Worm (Caenorhabditis elegans) whole organism, L1 larva: Measurements from ENCODE around the gene daf-10.

ENCODE experiments used
- C04F5.9 ChIP-seq: sonication (generic microtip); optimal IDR thresholded peaks from 2 replicates; lab custom pipeline; 2016; ENCODE audit warnings: missing genetic modification characterization, missing compliant biosample characterization
- C16A3.4 ChIP-seq: fragments of 150-350 bp; optimal IDR thresholded peaks from 2 replicates; lab custom pipeline; 2014; ENCODE audit warnings: missing biosample characterization, missing genetic modification characterization
- C34B4.2 ChIP-seq: sonication (generic microtip); optimal IDR thresholded peaks from 2 replicates; lab custom pipeline; 2017; ENCODE audit warnings: mild to moderate bottlenecking, missing genetic modification characterization, missing compliant biosample characterization
- Y116A8C.19 ChIP-seq: sonication (generic microtip); optimal IDR thresholded peaks from 2 replicates; lab custom pipeline; 2016; ENCODE audit warnings: missing compliant biosample characterization, missing genetic modification characterization, borderline replicate concordance
- aha-1 ChIP-seq: fragments of 150-350 bp; optimal IDR thresholded peaks from 2 replicates; lab custom pipeline; 2014; ENCODE audit warnings: missing biosample characterization, missing genetic modification characterization
- aly-2 ChIP-seq: fragments of 150-350 bp; optimal IDR thresholded peaks from 2 replicates; lab custom pipeline; 2014; ENCODE audit warnings: missing biosample characterization, missing genetic modification characterization
- ama-1 ChIP-seq: fragments of 150-350 bp; optimal IDR thresholded peaks from 2 replicates; lab custom pipeline; 2014
- blmp-1 ChIP-seq: fragments of 150-350 bp; optimal IDR thresholded peaks from 2 replicates; lab custom pipeline; 2014; ENCODE audit warnings: missing biosample characterization, missing genetic modification characterization
- ceh-63 ChIP-seq: fragments of 200-800 bp; sonication (Bioruptor generic); optimal IDR thresholded peaks from 2 replicates; lab custom pipeline; 2018; ENCODE audit warnings: mild to moderate bottlenecking, missing genetic modification characterization, missing compliant biosample characterization
- ceh-90 ChIP-seq: sonication (generic microtip); optimal IDR thresholded peaks from 2 replicates; lab custom pipeline; 2016; ENCODE audit warnings: missing genetic modification characterization, missing compliant biosample characterization
- ces-1 ChIP-seq: fragments of 150-350 bp; optimal IDR thresholded peaks from 2 replicates; lab custom pipeline; 2014; ENCODE audit warnings: missing biosample characterization, missing genetic modification reagents, missing genetic modification characterization
- dpl-1 ChIP-seq, 3 experiments: fragments of 150-350 bp in 2 of 3; sonication (generic microtip) in 1 of 3; optimal IDR thresholded peaks; 2 replicates each; lab custom pipeline; 2014 to 2017; ENCODE audit warnings: missing biosample characterization in 3 of 3, missing genetic modification characterization in 3 of 3, missing genetic modification reagents in 3 of 3
- egl-13 ChIP-seq: sonication (generic microtip); optimal IDR thresholded peaks from 2 replicates; lab custom pipeline; 2016; ENCODE audit warnings: missing genotype, missing genetic modification reagents, missing genetic modification characterization, missing compliant biosample characterization
- egl-27 ChIP-seq, 2 experiments: fragments of 150-350 bp in 1 of 2; sonication (generic microtip); optimal IDR thresholded peaks; 3 replicates each; lab custom pipeline; 2017 to 2018; ENCODE audit warnings: missing biosample characterization in 2 of 2, missing genetic modification characterization in 2 of 2, missing genetic modification reagents in 2 of 2
- elt-2 ChIP-seq: sonication (generic microtip); optimal IDR thresholded peaks from 2 replicates; lab custom pipeline; 2016; ENCODE audit warnings: missing genetic modification characterization, mild to moderate bottlenecking, inconsistent platforms, missing compliant biosample characterization, missing genetic modification reagents
- ets-5 ChIP-seq: fragments of 200-800 bp; sonication (Bioruptor generic); IDR thresholded peaks from 2 replicates; pipeline ENCODE4 v1.3.6; 2022; ENCODE audit warnings: missing genetic modification characterization, missing compliant biosample characterization
- fkh-10 ChIP-seq: sonication (generic microtip); optimal IDR thresholded peaks from 2 replicates; lab custom pipeline; 2017; ENCODE audit warnings: missing biosample characterization, missing genetic modification reagents, missing genetic modification characterization
- fkh-4 ChIP-seq: sonication (generic microtip); optimal IDR thresholded peaks from 2 replicates; lab custom pipeline; 2016; ENCODE audit warnings: missing compliant biosample characterization, missing genetic modification characterization, borderline replicate concordance
- fkh-8 ChIP-seq: sonication (generic microtip); optimal IDR thresholded peaks from 2 replicates; lab custom pipeline; 2016; ENCODE audit warnings: mild to moderate bottlenecking, missing genetic modification characterization, missing compliant biosample characterization
- fos-1 ChIP-seq: fragments of 150-350 bp; optimal IDR thresholded peaks from 2 replicates; lab custom pipeline; 2014; ENCODE audit warnings: missing biosample characterization, missing genetic modification characterization
- grh-1 ChIP-seq: fragments of 200-800 bp; sonication (Bioruptor generic); IDR thresholded peaks from 2 replicates; pipeline ENCODE4 v1.3.6; 2022; ENCODE audit warnings: missing genetic modification reagents, missing genetic modification characterization, missing compliant biosample characterization
- hpl-2 ChIP-seq: fragments of 150-350 bp; optimal IDR thresholded peaks from 2 replicates; lab custom pipeline; 2014; ENCODE audit warnings: missing biosample characterization, missing genetic modification reagents, missing genetic modification characterization
- irx-1 ChIP-seq: sonication (generic microtip); optimal IDR thresholded peaks from 2 replicates; lab custom pipeline; 2016; ENCODE audit warnings: missing genetic modification characterization, missing compliant biosample characterization
- isw-1 ChIP-seq: fragments of 200-800 bp; sonication (Bioruptor generic); IDR thresholded peaks from 2 replicates; pipeline ENCODE4 v1.3.6; 2022; ENCODE audit warnings: missing genetic modification characterization, missing compliant biosample characterization
- jun-1 ChIP-seq: fragments of 150-350 bp; optimal IDR thresholded peaks from 2 replicates; lab custom pipeline; 2014; ENCODE audit warnings: missing biosample characterization, missing genetic modification reagents, missing genetic modification characterization
- lin-39 ChIP-seq: fragments of 150-350 bp; optimal IDR thresholded peaks from 2 replicates; lab custom pipeline; 2014; ENCODE audit warnings: missing biosample characterization, missing genetic modification reagents, missing genetic modification characterization
- lir-3 ChIP-seq: sonication (generic microtip); optimal IDR thresholded peaks from 2 replicates; lab custom pipeline; 2016; ENCODE audit warnings: mild to moderate bottlenecking, missing genetic modification characterization, moderate library complexity, missing compliant biosample characterization; ENCODE audit not compliant: poor library complexity
- lsy-2 ChIP-seq, 2 experiments: fragments of 150-350 bp; optimal IDR thresholded peaks; 2 replicates each; lab custom pipeline; 2014; ENCODE audit warnings: missing biosample characterization in 2 of 2, missing genetic modification characterization in 2 of 2
- mab-9 ChIP-seq: fragments of 200-800 bp; sonication (Bioruptor generic); IDR thresholded peaks from 2 replicates; pipeline ENCODE4 v1.3.6; 2022; ENCODE audit warnings: missing genetic modification reagents, missing genetic modification characterization, missing compliant biosample characterization
- mef-2 ChIP-seq: fragments of 150-350 bp; optimal IDR thresholded peaks from 2 replicates; lab custom pipeline; 2014; ENCODE audit warnings: missing biosample characterization, missing genetic modification characterization
- mep-1 ChIP-seq: fragments of 150-350 bp; optimal IDR thresholded peaks from 2 replicates; lab custom pipeline; 2014; ENCODE audit warnings: missing biosample characterization, missing genetic modification characterization
- nhr-11 ChIP-seq: fragments of 150-350 bp; optimal IDR thresholded peaks from 2 replicates; lab custom pipeline; 2014; ENCODE audit warnings: missing biosample characterization, missing genetic modification characterization
- nhr-12 ChIP-seq: sonication (generic microtip); optimal IDR thresholded peaks from 2 replicates; lab custom pipeline; 2017; ENCODE audit warnings: missing biosample characterization, missing genetic modification characterization
- nhr-20 ChIP-seq: sonication (generic microtip); optimal IDR thresholded peaks from 2 replicates; lab custom pipeline; 2016; ENCODE audit warnings: mild to moderate bottlenecking, missing genetic modification characterization, missing compliant biosample characterization
- nhr-28 ChIP-seq: fragments of 150-350 bp; optimal IDR thresholded peaks from 2 replicates; lab custom pipeline; 2014; ENCODE audit warnings: missing biosample characterization, missing genetic modification characterization
- nhr-47 ChIP-seq: sonication (generic microtip); optimal IDR thresholded peaks from 2 replicates; lab custom pipeline; 2016; ENCODE audit warnings: mild to moderate bottlenecking, missing genetic modification characterization, moderate library complexity, missing compliant biosample characterization
- nhr-71 ChIP-seq: sonication (generic microtip); optimal IDR thresholded peaks from 2 replicates; lab custom pipeline; 2016; ENCODE audit warnings: mild to moderate bottlenecking, missing genetic modification characterization, moderate library complexity, missing compliant biosample characterization
- nhr-84 ChIP-seq: sonication (generic microtip); optimal IDR thresholded peaks from 2 replicates; lab custom pipeline; 2017; ENCODE audit warnings: missing biosample characterization, missing genetic modification characterization
- pag-3 ChIP-seq: sonication (generic microtip); optimal IDR thresholded peaks from 2 replicates; lab custom pipeline; 2017; ENCODE audit warnings: missing genetic modification characterization, mild to moderate bottlenecking, missing compliant biosample characterization, antibody characterized with exemption, borderline replicate concordance; ENCODE audit not compliant: insufficient read depth
- pax-3 ChIP-seq: fragments of 200-800 bp; sonication (Bioruptor generic); optimal IDR thresholded peaks from 2 replicates; lab custom pipeline; 2018; ENCODE audit warnings: mild to moderate bottlenecking, missing genetic modification characterization, moderate library complexity, missing compliant biosample characterization
- pqm-1 ChIP-seq: sonication (generic microtip); optimal IDR thresholded peaks from 3 replicates; lab custom pipeline; 2017; ENCODE audit warnings: missing biosample characterization, missing genetic modification characterization
- rnt-1 ChIP-seq: sonication (generic microtip); optimal IDR thresholded peaks from 2 replicates; lab custom pipeline; 2016; ENCODE audit warnings: mild to moderate bottlenecking, missing genetic modification characterization, moderate library complexity, missing compliant biosample characterization
- sox-4 ChIP-seq: sonication (generic microtip); optimal IDR thresholded peaks from 2 replicates; lab custom pipeline; 2016; ENCODE audit warnings: missing genetic modification characterization, missing compliant biosample characterization
- swsn-7 ChIP-seq: sonication (generic microtip); optimal IDR thresholded peaks from 2 replicates; lab custom pipeline; 2016; ENCODE audit warnings: missing genetic modification characterization, missing compliant biosample characterization
- tbx-2 ChIP-seq: sonication (generic microtip); optimal IDR thresholded peaks from 2 replicates; lab custom pipeline; 2016; ENCODE audit warnings: missing genetic modification characterization, missing compliant biosample characterization
- unc-62 ChIP-seq: fragments of 150-350 bp; optimal IDR thresholded peaks from 2 replicates; lab custom pipeline; 2014; ENCODE audit warnings: missing biosample characterization, missing genetic modification reagents, missing genetic modification characterization
- unc-86 ChIP-seq: sonication (generic microtip); optimal IDR thresholded peaks from 2 replicates; lab custom pipeline; 2016; ENCODE audit warnings: missing genetic modification characterization, missing compliant biosample characterization
- vab-15 ChIP-seq: sonication (generic microtip); optimal IDR thresholded peaks from 2 replicates; lab custom pipeline; 2017; ENCODE audit warnings: missing genotype, mild to moderate bottlenecking, missing genetic modification characterization, missing compliant biosample characterization
- xbp-1 ChIP-seq: sonication (generic microtip); optimal IDR thresholded peaks from 2 replicates; lab custom pipeline; 2016; ENCODE audit warnings: missing genetic modification characterization, missing compliant biosample characterization
- zip-4 ChIP-seq: fragments of 200-800 bp; sonication (Bioruptor generic); optimal IDR thresholded peaks from 2 replicates; lab custom pipeline; 2018; ENCODE audit warnings: mild to moderate bottlenecking, missing genetic modification characterization, moderate library complexity, missing compliant biosample characterization
- ztf-4 ChIP-seq: fragments of 150-350 bp; optimal IDR thresholded peaks from 2 replicates; lab custom pipeline; 2014; ENCODE audit warnings: missing biosample characterization, missing genetic modification characterization

daf-10 gene

DNA sequence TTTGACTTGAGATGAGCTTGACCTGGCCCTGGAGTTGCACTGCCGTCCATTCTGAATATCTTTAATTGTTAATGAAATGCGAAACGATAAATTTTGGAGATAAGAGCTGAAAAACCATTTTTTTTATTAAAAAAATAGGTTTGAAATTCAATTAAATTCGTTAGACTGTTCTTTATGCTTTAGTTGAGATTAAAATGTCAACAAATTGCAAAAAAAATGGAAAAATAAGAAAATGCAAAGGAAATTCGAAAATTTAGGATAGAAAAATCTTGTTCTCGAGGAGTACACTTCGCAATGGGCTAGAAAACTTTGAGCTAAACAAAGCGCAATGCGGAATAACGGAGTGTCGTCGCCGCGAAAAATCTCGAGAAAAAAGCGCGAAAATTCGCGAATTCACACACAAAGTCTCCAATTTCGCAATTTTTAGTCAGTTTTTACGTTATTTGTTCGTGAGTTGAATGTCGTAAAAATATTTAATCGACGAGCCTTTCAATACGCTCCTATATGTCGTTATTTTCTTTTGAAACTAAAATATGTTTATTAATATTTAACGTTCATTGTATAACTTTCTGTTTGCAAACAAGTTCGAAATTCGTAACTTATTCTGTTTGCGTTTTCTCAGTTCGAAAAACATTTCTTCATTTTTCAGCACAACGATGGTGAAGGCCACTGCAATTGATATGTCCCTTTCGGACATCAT is 958 bp upstream of the daf-10 start, which contains the start of the genes rpb-12 and aly-2 (continued):
- no peak for TF ChIP-seq fkh-10
- TF ChIP-seq Y116A8C.19 (tag; lab: Kevin White, UChicago), result no peak
- no peak for TF ChIP-seq pqm-1 (tag; lab: Kevin White, UChicago)
- no peak for TF ChIP-seq pax-3 (tag; lab: Kevin White, UChicago)
- no peak for TF ChIP-seq nhr-12
- TF ChIP-seq ama-1 (lab: Kevin White, UChicago), result no peak
- TF ChIP-seq nhr-71, result peak; percentile 76
- no peak for TF ChIP-seq grh-1
- no peak for TF ChIP-seq hpl-2 (GFP tag; lab: Kevin White, UChicago)
- TF ChIP-seq fkh-4 (tag; lab: Kevin White, UChicago), result no peak
- peak; percentile 22 for TF ChIP-seq isw-1 (GFP tag; lab: Robert Waterston, UW)
- TF ChIP-seq ztf-4, result no peak
- no peak for TF ChIP-seq mef-2 (tag; lab: Kevin White, UChicago)
- no peak for TF ChIP-seq nhr-11 (tag; lab: Kevin White, UChicago)
- TF ChIP-seq sox-4 (tag; lab: Kevin White, UChicago), result no peak
- TF ChIP-seq swsn-7 (tag; lab: Kevin White, UChicago), result peak; percentile 56
- TF ChIP-seq lir-3 (tag; lab: Kevin White, UChicago), result no peak
- TF ChIP-seq C04F5.9, result no peak
- TF ChIP-seq mab-9 (GFP tag; lab: Robert Waterston, UW), result no peak
- TF ChIP-seq aha-1 (tag; lab: Kevin White, UChicago), result no peak
- TF ChIP-seq egl-27 (tag; optimal IDR thresholded peaks at IDR 0.05; lab: Kevin White, UChicago), result no peak
- peak; percentile 34 for TF ChIP-seq blmp-1 (tag; lab: Kevin White, UChicago)
- peak; percentile 68 for TF ChIP-seq mep-1 (tag; lab: Kevin White, UChicago)
- TF ChIP-seq nhr-20 (tag; lab: Kevin White, UChicago), result peak; percentile 57
- TF ChIP-seq zip-4 (GFP tag; lab: Kevin White, UChicago), result peak; percentile 8
- peak; percentile 62 to 76 for TF ChIP-seq lsy-2 (tag; optimal IDR thresholded peaks at IDR 0.05; lab: Kevin White, UChicago)
- TF ChIP-seq jun-1 (tag; lab: Kevin White, UChicago), result peak; percentile 57
- no peak for TF ChIP-seq egl-13 (tag; lab: Kevin White, UChicago)
- no peak for TF ChIP-seq nhr-84
- peak; percentile 78 for TF ChIP-seq rnt-1 (tag; lab: Kevin White, UChicago)
- no peak for TF ChIP-seq vab-15 (tag; lab: Kevin White, UChicago)
- TF ChIP-seq C34B4.2 (tag; lab: Kevin White, UChicago), result no peak
- no peak for TF ChIP-seq ceh-63 (GFP tag; lab: Kevin White, UChicago)
- no peak for TF ChIP-seq irx-1 (tag; lab: Kevin White, UChicago)
- no peak for TF ChIP-seq ceh-90 (tag; lab: Kevin White, UChicago)
- TF ChIP-seq aly-2 (tag; lab: Kevin White, UChicago), result peak; percentile 59
- TF ChIP-seq nhr-28, result no peak
- no peak for TF ChIP-seq ces-1
- TF ChIP-seq fos-1, result no peak
- no peak for TF ChIP-seq nhr-47 (tag; lab: Kevin White, UChicago)
- no peak for TF ChIP-seq unc-86 (tag; lab: Kevin White, UChicago)
- TF ChIP-seq pag-3 (tag; lab: Kevin White, UChicago), result no peak
- no peak for TF ChIP-seq unc-62 (GFP tag; lab: Kevin White, UChicago)
- TF ChIP-seq C16A3.4 (tag; lab: Kevin White, UChicago), result no peak
- TF ChIP-seq tbx-2, result peak; percentile 62
- peak; percentile 51 for TF ChIP-seq xbp-1
- peak; percentile 74 to 88 (median 79) for TF ChIP-seq dpl-1 (GFP tag; optimal IDR thresholded peaks at IDR 0.05; lab: Kevin White, UChicago)
- peak; percentile 55 for TF ChIP-seq fkh-8 (tag; lab: Kevin White, UChicago)
- TF ChIP-seq lin-39 (tag; lab: Kevin White, UChicago), result no peak
- TF ChIP-seq ets-5 (GFP tag; lab: Robert Waterston, UW), result no peak
- TF ChIP-seq elt-2 (tag; lab: Kevin White, UChicago), result no peak
